Fruit fly (Drosophila melanogaster): ENCODE results near the gene CG9853.

The CG9853 gene

DNA sequence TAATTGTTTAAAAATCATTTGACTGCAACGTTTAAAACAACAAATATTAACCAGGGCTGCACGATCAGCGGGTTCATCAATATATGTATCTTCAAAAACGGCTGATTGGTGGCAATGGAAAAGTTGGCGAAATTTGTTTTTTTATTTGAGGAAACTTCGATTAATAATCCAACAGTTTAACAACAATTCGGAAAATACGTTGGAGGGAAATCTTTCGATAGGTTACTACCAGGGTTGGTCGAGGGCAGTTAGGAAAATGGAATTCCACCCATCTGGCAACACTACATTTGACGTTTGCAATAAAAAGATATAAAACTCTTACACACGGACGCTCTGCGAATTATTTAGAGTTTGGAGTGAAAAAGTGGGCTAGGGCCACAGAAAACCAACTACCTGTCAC, 35.3 kb upstream of the CG9853 start, which contains the start of the genes Lipt2 and CG14650:
TSS of gene Lipt2 (minus strand) at position 217 of the 400 bp plus-strand sequence.
TSS of gene CG14650 (plus strand) at position 275 of the 400 bp plus-strand sequence.
- TF ChIP-seq dsx (GFP tag; optimal IDR thresholded peaks at IDR 0.05; ENCODE audit: poor library complexity, severe bottlenecking) (no peak), CG6792 (GFP tag; optimal IDR thresholded peaks at IDR 0.05) (peak; percentile 47), OdsH (GFP tag; optimal IDR thresholded peaks at IDR 0.05) (no peak), Sox14 (GFP tag; optimal IDR thresholded peaks at IDR 0.05) (peak; percentile 83), CG6808 (GFP tag; optimal IDR thresholded peaks at IDR 0.05) (no peak), Ets96B (tag; optimal IDR thresholded peaks at IDR 0.05) (no peak), Eip78C (GFP tag) (peak; percentile 82), Smox (GFP tag; optimal IDR thresholded peaks at IDR 0.05) (no peak), CG16779 (tag; optimal IDR thresholded peaks at IDR 0.05) (no peak), Hr38 (GFP tag; optimal IDR thresholded peaks at IDR 0.05) (no peak), CG1621 (tag; optimal IDR thresholded peaks at IDR 0.05) (peak; percentile 14), CG32006 (GFP tag; optimal IDR thresholded peaks at IDR 0.05) (no peak), fkh (GFP tag; optimal IDR thresholded peaks at IDR 0.05) (no peak), CG8119 (GFP tag; IDR thresholded peaks at IDR 0.05) (no peak), acj6 (GFP tag; optimal IDR thresholded peaks at IDR 0.05) (peak; percentile 67), CG15336 (GFP tag; IDR thresholded peaks at IDR 0.05) (no peak), dac (GFP tag; optimal IDR thresholded peaks at IDR 0.05) (no peak), Blimp-1 (GFP tag; optimal IDR thresholded peaks at IDR 0.05) (no peak), salr (GFP tag; optimal IDR thresholded peaks at IDR 0.05) (no peak), Met (GFP tag; optimal IDR thresholded peaks at IDR 0.05) (no peak), Gug (GFP tag; IDR thresholded peaks at IDR 0.05) (peak; percentile 19; the same call in 1 of the 2 replicates), fd85E (GFP tag; optimal IDR thresholded peaks at IDR 0.05) (no peak), CG6854 (GFP tag; optimal IDR thresholded peaks at IDR 0.05) (no peak), CG10631 (GFP tag; optimal IDR thresholded peaks at IDR 0.05) (no peak), CG3919 (GFP tag; optimal IDR thresholded peaks at IDR 0.05) (peak; percentile 73), esn (GFP tag; optimal IDR thresholded peaks at IDR 0.05) (peak; percentile 79), CG7368 (GFP tag; optimal IDR thresholded peaks at IDR 0.05) (no peak), lz (GFP tag; optimal IDR thresholded peaks at IDR 0.05) (peak; percentile 73), CG8319 (GFP tag; optimal IDR thresholded peaks at IDR 0.05) (no peak), CG4318 (GFP tag; optimal IDR thresholded peaks at IDR 0.05) (no peak), vri (GFP tag; optimal IDR thresholded peaks at IDR 0.05) (no peak), CG9139 (GFP tag; optimal IDR thresholded peaks at IDR 0.05) (no peak), pdm3 (GFP tag; optimal IDR thresholded peaks at IDR 0.05) (no peak), cyc (GFP tag; optimal IDR thresholded peaks at IDR 0.05) (peak; percentile 59), net (GFP tag; optimal IDR thresholded peaks at IDR 0.05) (peak; percentile 56), Sox15 (GFP tag; optimal IDR thresholded peaks at IDR 0.05) (peak; percentile 39), Lpt (GFP tag; optimal IDR thresholded peaks at IDR 0.05) (no peak), spab (GFP tag; optimal IDR thresholded peaks at IDR 0.05) (no peak), CG11762 (GFP tag; optimal IDR thresholded peaks at IDR 0.05; ENCODE audit: insufficient read depth) (peak; percentile 39), Hr39 (GFP tag; optimal IDR thresholded peaks at IDR 0.05) (no peak), achi (GFP tag; optimal IDR thresholded peaks at IDR 0.05) (peak; percentile 85), CG11294 (GFP tag; IDR thresholded peaks at IDR 0.05) (no peak), svp (GFP tag) (no peak), CG6163 (GFP tag; IDR thresholded peaks at IDR 0.05) (peak; percentile 52; the same call in 2 of the 3 replicates), ss (GFP tag; optimal IDR thresholded peaks at IDR 0.05) (no peak), Hr4 (GFP tag; optimal IDR thresholded peaks at IDR 0.05) (no peak), topi (GFP tag; optimal IDR thresholded peaks at IDR 0.05) (no peak), CG6276 (GFP tag; optimal IDR thresholded peaks at IDR 0.05) (no peak), Sox102F (GFP tag; optimal IDR thresholded peaks at IDR 0.05) (no peak), CG3032 (tag; optimal IDR thresholded peaks at IDR 0.05) (peak; percentile 60), eg (GFP tag; IDR thresholded peaks at IDR 0.05) (peak; percentile 33; the same call in 1 of the 3 replicates), Eip93F (GFP tag; optimal IDR thresholded peaks at IDR 0.05) (no peak), CG8632 (GFP tag; optimal IDR thresholded peaks at IDR 0.05) (no peak)
